Fruit fly (Drosophila melanogaster) whole organism, adult: Measurements from ENCODE around the gene Grip75.

Source experiments
- CG11617 ChIP-seq: fragments of 200-800 bp; sonication (Bioruptor generic); optimal IDR thresholded peaks from 2 replicates; lab custom pipeline; 2017; ENCODE audit warnings: mild to moderate bottlenecking, missing biosample characterization, missing genetic modification reagents, missing genetic modification characterization
- CG12768 ChIP-seq: fragments of 200-800 bp; sonication (Bioruptor generic); optimal IDR thresholded peaks from 2 replicates; lab custom pipeline; 2017; ENCODE audit warnings: missing biosample characterization, missing genetic modification characterization, mild to moderate bottlenecking, moderate library complexity, missing genetic modification reagents
- CG14711 ChIP-seq: fragments of 200-800 bp; sonication (Bioruptor generic); optimal IDR thresholded peaks from 2 replicates; lab custom pipeline; 2018; ENCODE audit warnings: missing biosample characterization, mild to moderate bottlenecking, missing genetic modification characterization, moderate library complexity
- CG1620 ChIP-seq: fragments of 200-800 bp; sonication (Bioruptor generic); optimal IDR thresholded peaks from 2 replicates; lab custom pipeline; 2016; ENCODE audit warnings: missing biosample characterization, missing genetic modification characterization
- CG33017 ChIP-seq: fragments of 200-800 bp; sonication (Bioruptor generic); optimal IDR thresholded peaks from 2 replicates; lab custom pipeline; 2018; ENCODE audit warnings: missing biosample characterization, mild to moderate bottlenecking, missing genetic modification characterization, moderate library complexity
- CG5204 ChIP-seq: fragments of 200-800 bp; sonication (Bioruptor generic); optimal IDR thresholded peaks from 2 replicates; lab custom pipeline; 2016; ENCODE audit warnings: missing biosample characterization, missing genetic modification characterization
- CG7045 ChIP-seq: fragments of 200-800 bp; sonication (Bioruptor generic); optimal IDR thresholded peaks from 2 replicates; lab custom pipeline; 2017; ENCODE audit warnings: missing biosample characterization, mild to moderate bottlenecking, missing genetic modification characterization
- CG7101 ChIP-seq: fragments of 200-800 bp; sonication (Bioruptor generic); optimal IDR thresholded peaks from 2 replicates; lab custom pipeline; 2018; ENCODE audit warnings: missing biosample characterization, mild to moderate bottlenecking, missing genetic modification characterization, moderate library complexity
- Clk ChIP-seq: fragments of 200-800 bp; sonication (Bioruptor generic); optimal IDR thresholded peaks from 2 replicates; lab custom pipeline; 2017; ENCODE audit warnings: missing biosample characterization, missing genetic modification characterization
- Crg-1 ChIP-seq: fragments of 200-800 bp; sonication (Bioruptor generic); optimal IDR thresholded peaks from 2 replicates; lab custom pipeline; 2016; ENCODE audit warnings: missing biosample characterization, missing genetic modification characterization
- Hr96 ChIP-seq: fragments of 200-800 bp; sonication (Bioruptor generic); optimal IDR thresholded peaks from 2 replicates; lab custom pipeline; 2016; ENCODE audit warnings: missing biosample characterization, missing genetic modification characterization
- Mnt ChIP-seq: fragments of 200-800 bp; sonication (Bioruptor generic); optimal IDR thresholded peaks from 2 replicates; lab custom pipeline; 2016; ENCODE audit warnings: missing biosample characterization, mild to moderate bottlenecking, missing genetic modification characterization
- bab1 ChIP-seq: fragments of 200-800 bp; sonication (Bioruptor generic); optimal IDR thresholded peaks from 3 replicates; lab custom pipeline; 2019; ENCODE audit warnings: missing biosample characterization, mild to moderate bottlenecking, missing genetic modification characterization, moderate library complexity
- cic ChIP-seq: fragments of 200-800 bp; sonication (Bioruptor generic); optimal IDR thresholded peaks from 2 replicates; lab custom pipeline; 2017; ENCODE audit warnings: missing biosample characterization, mild to moderate bottlenecking, missing genetic modification characterization, moderate library complexity
- cnc ChIP-seq, 2 experiments: fragments of >200 bp; optimal IDR thresholded peaks; 2 replicates each; lab custom pipeline; 2017
- kay ChIP-seq: fragments of 200-800 bp; sonication (Bioruptor generic); peaks from one replicate; lab custom pipeline; 2016; ENCODE audit warnings: missing biosample characterization, missing genetic modification characterization, borderline replicate concordance
- ovo ChIP-seq: fragments of 200-800 bp; sonication (Bioruptor generic); optimal IDR thresholded peaks from 2 replicates; lab custom pipeline; 2016; ENCODE audit warnings: missing biosample characterization, missing genetic modification characterization
- pad ChIP-seq: fragments of 200-800 bp; sonication (Bioruptor generic); optimal IDR thresholded peaks from 3 replicates; lab custom pipeline; 2017; ENCODE audit warnings: missing biosample characterization, missing genetic modification characterization, mild to moderate bottlenecking, moderate library complexity, missing genetic modification reagents
- tj ChIP-seq: fragments of 200-800 bp; sonication (Bioruptor generic); optimal IDR thresholded peaks from 3 replicates; lab custom pipeline; 2017; ENCODE audit warnings: missing biosample characterization, mild to moderate bottlenecking, missing genetic modification characterization, moderate library complexity
- toe ChIP-seq: fragments of 200-800 bp; sonication (Bioruptor generic); optimal IDR thresholded peaks from 2 replicates; lab custom pipeline; 2016; ENCODE audit warnings: missing biosample characterization, missing genetic modification characterization

Gene Grip75

dm6 chr2L:10515553-10516174 lies 32.6 kb downstream of the Grip75 start:
- peak; percentile 13 for TF ChIP-seq CG14711 (tag; lab: Kevin White, UChicago)
- TF ChIP-seq CG12768 (GFP tag; lab: Kevin White, UChicago), result no peak
- TF ChIP-seq tj (GFP tag; lab: Kevin White, UChicago), result no peak
- TF ChIP-seq pad (GFP tag; lab: Kevin White, UChicago), result no peak
- TF ChIP-seq kay (GFP tag; lab: Kevin White, UChicago), result peak; percentile 90

dm6 chr2L:10516470-10517048 lies 33.5 kb downstream of the Grip75 start:
- TF ChIP-seq Clk, result no peak
- peak; percentile 45 for TF ChIP-seq bab1
- peak; percentile 86 for TF ChIP-seq Mnt (GFP tag; lab: Kevin White, UChicago)
- TF ChIP-seq ovo (GFP tag; lab: Kevin White, UChicago), result no peak
- TF ChIP-seq CG1620 (GFP tag; lab: Kevin White, UChicago), result peak; percentile 66
- peak; percentile 60 for TF ChIP-seq cic (GFP tag; lab: Kevin White, UChicago)
- TF ChIP-seq cnc (optimal IDR thresholded peaks at IDR 0.05; lab: Kevin White, UChicago), result no peak
- TF ChIP-seq CG33017 (tag; lab: Kevin White, UChicago), result peak; percentile 60
- TF ChIP-seq toe, result peak; percentile 56
- no peak for TF ChIP-seq kay (GFP tag; lab: Kevin White, UChicago)
- TF ChIP-seq CG7045, result peak; percentile 9
- TF ChIP-seq pad (GFP tag; lab: Kevin White, UChicago), result no peak
- TF ChIP-seq CG5204 (GFP tag; lab: Kevin White, UChicago), result peak; percentile 69
- TF ChIP-seq Hr96, result peak; percentile 51
- peak; percentile 29 for TF ChIP-seq CG11617 (GFP tag; lab: Kevin White, UChicago)
- peak; percentile 60 for TF ChIP-seq CG7101 (tag; lab: Kevin White, UChicago)
- TF ChIP-seq Crg-1 (GFP tag; lab: Kevin White, UChicago), result no peak
- TF ChIP-seq CG12768 (GFP tag; lab: Kevin White, UChicago), result peak; percentile 54
- TF ChIP-seq tj (GFP tag; lab: Kevin White, UChicago), result peak; percentile 55
- no peak for TF ChIP-seq CG14711 (tag; lab: Kevin White, UChicago)

- no peak for TF ChIP-seq cic (GFP tag; lab: Kevin White, UChicago)
- no peak for TF ChIP-seq bab1
- no peak for TF ChIP-seq CG5204 (GFP tag; lab: Kevin White, UChicago)
- peak; percentile 45 for TF ChIP-seq CG14711 (tag; lab: Kevin White, UChicago)
- TF ChIP-seq ovo (GFP tag; lab: Kevin White, UChicago), result peak; percentile 7
- TF ChIP-seq Mnt (GFP tag; lab: Kevin White, UChicago), result no peak
- no peak for TF ChIP-seq cnc (optimal IDR thresholded peaks at IDR 0.05; lab: Kevin White, UChicago)
- TF ChIP-seq kay (GFP tag; lab: Kevin White, UChicago), result no peak
Observed at dm6 chr2L:10517085-10517484, 34.0 kb downstream of the Grip75 start, which contains the start of the genes Fatp1 and Lrr47. Gene Fatp1, minus strand, starts transcription at chr2L:10517218. Gene Lrr47, plus strand, starts transcription at chr2L:10517335.

DNA sequence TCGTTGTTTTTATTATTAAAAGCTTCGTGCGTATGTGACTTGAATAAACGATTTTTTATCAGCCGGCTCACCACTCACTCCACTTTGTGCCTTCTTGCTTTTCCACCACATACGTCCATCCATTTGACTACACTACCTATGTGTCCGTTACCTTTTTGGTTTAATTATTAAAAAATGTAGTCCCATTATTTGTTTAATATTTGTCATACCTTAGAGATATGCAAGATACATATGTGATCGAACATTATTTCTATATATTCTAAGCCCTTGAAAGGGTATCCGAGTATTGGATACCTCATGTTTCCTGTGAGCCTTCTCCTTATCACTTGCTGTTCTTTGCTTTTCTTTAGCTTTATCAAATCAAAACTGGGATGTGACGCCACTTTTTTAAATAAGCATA lies 36.1 kb downstream of the Grip75 start:
- TF ChIP-seq CG7101 (tag; lab: Kevin White, UChicago), result peak; percentile 51
- peak; percentile 53 for TF ChIP-seq CG14711 (tag; lab: Kevin White, UChicago)
- no peak for TF ChIP-seq CG12768 (GFP tag; lab: Kevin White, UChicago)
- no peak for TF ChIP-seq Clk
- no peak for TF ChIP-seq tj (GFP tag; lab: Kevin White, UChicago)
- no peak for TF ChIP-seq toe
- no peak for TF ChIP-seq Hr96
- TF ChIP-seq CG33017 (tag; lab: Kevin White, UChicago), result no peak
- TF ChIP-seq CG5204 (GFP tag; lab: Kevin White, UChicago), result no peak
- TF ChIP-seq pad (GFP tag; lab: Kevin White, UChicago), result no peak
- TF ChIP-seq cnc (optimal IDR thresholded peaks at IDR 0.05; lab: Kevin White, UChicago), result no peak
- TF ChIP-seq Crg-1 (GFP tag; lab: Kevin White, UChicago), result no peak
- no peak for TF ChIP-seq Mnt (GFP tag; lab: Kevin White, UChicago)
- TF ChIP-seq CG11617 (GFP tag; lab: Kevin White, UChicago), result no peak
- TF ChIP-seq kay (GFP tag; lab: Kevin White, UChicago), result no peak

DNA sequence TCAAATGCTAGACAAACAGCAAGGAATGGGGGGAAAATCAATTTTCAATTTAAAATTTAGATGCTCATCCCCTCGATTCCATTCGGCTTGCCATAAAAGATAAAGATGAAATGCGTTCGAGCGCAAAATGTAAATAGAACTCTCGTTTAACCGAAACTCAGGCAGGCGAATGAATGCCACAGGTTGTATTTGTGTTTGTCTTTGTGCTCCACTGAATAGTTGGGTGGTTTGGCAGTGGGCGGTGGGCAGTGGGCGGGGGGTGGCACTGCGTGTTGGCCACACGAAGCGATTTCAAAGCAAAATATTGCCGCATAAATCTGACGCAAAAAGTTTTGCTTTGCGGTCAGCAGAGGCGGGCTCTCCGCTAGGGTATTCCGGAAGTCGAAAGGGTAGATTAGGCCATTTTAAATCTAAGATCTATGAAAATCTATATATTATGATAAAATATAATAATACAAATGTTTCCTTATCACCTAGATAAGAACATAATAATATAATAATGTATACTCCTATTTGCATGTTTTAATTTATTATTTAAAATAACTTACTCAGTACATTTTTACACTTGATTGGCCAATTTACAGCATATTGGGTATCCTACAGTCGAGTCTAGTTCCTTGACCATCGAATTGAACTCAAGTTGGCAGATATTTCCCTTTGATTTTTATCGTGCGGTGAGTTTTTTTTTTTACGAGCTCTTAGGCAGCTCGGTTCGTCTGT lies 39.2 kb downstream of the Grip75 start:
- TF ChIP-seq tj (GFP tag; lab: Kevin White, UChicago), result no peak
- TF ChIP-seq Mnt (GFP tag; lab: Kevin White, UChicago), result no peak
- no peak for TF ChIP-seq cic (GFP tag; lab: Kevin White, UChicago)
- no peak for TF ChIP-seq CG5204 (GFP tag; lab: Kevin White, UChicago)
- TF ChIP-seq bab1, result no peak
- no peak for TF ChIP-seq Hr96
- no peak for TF ChIP-seq CG1620 (GFP tag; lab: Kevin White, UChicago)
- no peak for TF ChIP-seq toe
- TF ChIP-seq CG7101 (tag; lab: Kevin White, UChicago), result no peak
- no peak for TF ChIP-seq pad (GFP tag; lab: Kevin White, UChicago)
- no peak for TF ChIP-seq cnc (optimal IDR thresholded peaks at IDR 0.05; lab: Kevin White, UChicago)
- no peak for TF ChIP-seq kay (GFP tag; lab: Kevin White, UChicago)
